Worm (Caenorhabditis elegans) whole organism, L2 larva: ENCODE measurements around the gene hcp-2.

Experiments
- aly-2 ChIP-seq: fragments of 150-350 bp; optimal IDR thresholded peaks from 2 replicates; lab custom pipeline; 2014; ENCODE audit warnings: missing biosample characterization, missing genetic modification characterization
- ama-1 ChIP-seq: fragments of 150-350 bp; optimal IDR thresholded peaks from 2 replicates; lab custom pipeline; 2018; ENCODE audit warnings: inconsistent platforms
- blmp-1 ChIP-seq: sonication (generic microtip); optimal IDR thresholded peaks from 2 replicates; lab custom pipeline; 2017; ENCODE audit warnings: missing genetic modification characterization, mild to moderate bottlenecking, missing compliant biosample characterization, antibody characterized with exemption, moderate library complexity; ENCODE audit not compliant: insufficient read depth
- dmd-4 ChIP-seq: sonication (generic microtip); optimal IDR thresholded peaks from 2 replicates; lab custom pipeline; 2017; ENCODE audit warnings: missing biosample characterization, missing genetic modification characterization
- elt-3 ChIP-seq: sonication (generic microtip); optimal IDR thresholded peaks from 2 replicates; lab custom pipeline; 2017; ENCODE audit warnings: missing biosample characterization, missing genetic modification characterization
- gmeb-1 ChIP-seq: fragments of 150-350 bp; optimal IDR thresholded peaks from 2 replicates; lab custom pipeline; 2014; ENCODE audit warnings: missing biosample characterization, missing genetic modification characterization
- lin-11 ChIP-seq: fragments of 150-350 bp; sonication (generic microtip); optimal IDR thresholded peaks from 2 replicates; lab custom pipeline; 2014; ENCODE audit warnings: missing biosample characterization, missing genetic modification characterization, inconsistent platforms, mixed read lengths
- lin-39 ChIP-seq: fragments of 150-350 bp; optimal IDR thresholded peaks from 2 replicates; lab custom pipeline; 2014; ENCODE audit warnings: missing biosample characterization, missing genetic modification reagents, missing genetic modification characterization
- lsy-2 ChIP-seq, 2 experiments: fragments of 150-350 bp in 1 of 2; sonication (generic microtip) in 1 of 2; optimal IDR thresholded peaks; 2 replicates each; lab custom pipeline; 2014 to 2017; ENCODE audit warnings: missing biosample characterization in 2 of 2, missing genetic modification characterization in 2 of 2
- mdl-1 ChIP-seq, 2 experiments: fragments of 150-350 bp in 1 of 2; sonication (generic microtip) in 1 of 2; optimal IDR thresholded peaks; 2 replicates each; lab custom pipeline; 2017; ENCODE audit warnings: missing biosample characterization in 2 of 2, missing genetic modification characterization in 2 of 2
- nhr-11 ChIP-seq: fragments of 150-350 bp; optimal IDR thresholded peaks from 2 replicates; lab custom pipeline; 2014; ENCODE audit warnings: missing biosample characterization, missing genetic modification characterization
- nhr-12 ChIP-seq: fragments of 150-350 bp; optimal IDR thresholded peaks from 2 replicates; lab custom pipeline; 2014; ENCODE audit warnings: missing biosample characterization, missing genetic modification characterization
- unc-55 ChIP-seq: fragments of 150-350 bp; sonication (generic microtip); optimal IDR thresholded peaks from 3 replicates; lab custom pipeline; 2014; ENCODE audit warnings: missing biosample characterization, missing genetic modification reagents, missing genetic modification characterization

DNA sequence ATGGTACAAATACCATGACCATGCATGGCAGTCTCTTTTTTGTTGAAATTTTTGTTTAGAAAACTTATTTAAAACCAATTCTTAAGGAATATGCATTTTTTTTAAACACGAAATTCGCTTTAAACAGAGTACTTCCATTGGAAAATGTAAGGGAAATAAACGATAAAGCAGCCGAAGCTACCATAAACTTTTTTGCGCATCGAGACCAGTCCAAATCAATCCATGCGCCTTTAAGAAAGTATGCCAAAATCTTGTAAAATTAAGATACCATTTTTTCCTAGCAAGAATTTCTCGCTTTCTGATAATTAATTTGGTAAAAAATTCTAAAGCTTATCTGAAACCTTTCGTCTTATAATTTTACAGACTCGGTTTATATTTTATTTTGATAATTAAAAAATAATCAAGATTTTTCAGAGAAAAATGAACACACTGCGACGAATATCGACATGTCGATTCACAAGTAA, 47.0 kb downstream of the hcp-2 start, which contains the start of gene ZK287.7:
- TF ChIP-seq nhr-11 (tag; lab: Kevin White, UChicago), result no peak
- TF ChIP-seq blmp-1 (tag; lab: Kevin White, UChicago), result no peak
- no peak for TF ChIP-seq unc-55 (GFP tag; lab: Kevin White, UChicago)
- no peak for TF ChIP-seq aly-2 (tag; lab: Kevin White, UChicago)
- no peak for TF ChIP-seq nhr-12 (tag; lab: Kevin White, UChicago)
- no peak for TF ChIP-seq dmd-4 (tag; lab: Kevin White, UChicago)
- TF ChIP-seq lsy-2 (tag; optimal IDR thresholded peaks at IDR 0.05; lab: Kevin White, UChicago), result no peak
- no peak for TF ChIP-seq ama-1 (lab: Kevin White, UChicago)
- no peak for TF ChIP-seq lin-39 (tag; lab: Kevin White, UChicago)
- TF ChIP-seq lin-11 (tag; lab: Kevin White, UChicago), result no peak
- TF ChIP-seq mdl-1 (tag; optimal IDR thresholded peaks at IDR 0.05; lab: Kevin White, UChicago), result no peak
- no peak for TF ChIP-seq gmeb-1
- no peak for TF ChIP-seq elt-3
